Worm (Caenorhabditis elegans) whole organism, young adult: ENCODE measurements around the gene dre-1.

Experiments
- B0019.2 ChIP-seq: fragments of 200-800 bp; sonication (Bioruptor generic); conservative IDR thresholded peaks from 2 replicates; pipeline ENCODE4 v1.3.6; 2022; ENCODE audit warnings: missing genetic modification reagents, missing genetic modification characterization, missing compliant biosample characterization
- B0261.1 ChIP-seq: sonication (generic microtip); optimal IDR thresholded peaks from 2 replicates; lab custom pipeline; 2016; ENCODE audit warnings: mild to moderate bottlenecking, missing genetic modification characterization, moderate library complexity, missing compliant biosample characterization
- C06A6.2 ChIP-seq: fragments of 200-800 bp; sonication (Bioruptor generic); conservative IDR thresholded peaks from 2 replicates; pipeline ENCODE4 v1.3.6; 2022; ENCODE audit warnings: missing genetic modification characterization, missing compliant biosample characterization
- F52B5.7 ChIP-seq: sonication (generic microtip); optimal IDR thresholded peaks from 2 replicates; lab custom pipeline; 2016; ENCODE audit warnings: mild to moderate bottlenecking, missing genetic modification characterization, missing compliant biosample characterization
- F57C9.4 ChIP-seq: sonication (generic microtip); optimal IDR thresholded peaks from 2 replicates; lab custom pipeline; 2017; ENCODE audit warnings: mild to moderate bottlenecking, missing genetic modification characterization, missing compliant biosample characterization
- Y53G8AR.9 ChIP-seq: fragments of 200-800 bp; sonication (Bioruptor generic); conservative IDR thresholded peaks from 2 replicates; pipeline ENCODE4 v1.3.6; 2022; ENCODE audit warnings: missing genetic modification reagents, missing genetic modification characterization, missing compliant biosample characterization
- Y79H2A.3 ChIP-seq: fragments of 200-800 bp; sonication (Bioruptor generic); conservative IDR thresholded peaks from 2 replicates; pipeline ENCODE4 v1.3.6; 2022; ENCODE audit warnings: missing genetic modification reagents, missing genetic modification characterization, missing compliant biosample characterization
- Y95B8A.8 ChIP-seq: fragments of 200-800 bp; sonication (Bioruptor generic); IDR thresholded peaks from 2 replicates; pipeline ENCODE4 v1.3.6; 2022; ENCODE audit warnings: missing genetic modification reagents, missing genetic modification characterization, missing compliant biosample characterization
- akir-1 ChIP-seq: fragments of 200-800 bp; sonication (Bioruptor generic); optimal IDR thresholded peaks from 2 replicates; lab custom pipeline; 2018; ENCODE audit warnings: mild to moderate bottlenecking, missing genetic modification characterization, moderate library complexity, missing compliant biosample characterization
- attf-3 ChIP-seq: fragments of 200-800 bp; sonication (Bioruptor generic); conservative IDR thresholded peaks from 2 replicates; pipeline ENCODE4 v1.3.6; 2022; ENCODE audit warnings: missing genetic modification reagents, missing genetic modification characterization, missing compliant biosample characterization
- attf-5 ChIP-seq: fragments of 200-800 bp; sonication (Bioruptor generic); optimal IDR thresholded peaks from 2 replicates; lab custom pipeline; 2018; ENCODE audit warnings: mild to moderate bottlenecking, missing genetic modification characterization, missing compliant biosample characterization
- ccch-3 ChIP-seq: fragments of 200-800 bp; sonication (Bioruptor generic); optimal IDR thresholded peaks from 2 replicates; lab custom pipeline; 2018; ENCODE audit warnings: mild to moderate bottlenecking, missing genetic modification characterization, missing compliant biosample characterization
- ceh-40 ChIP-seq: fragments of 200-800 bp; sonication (Bioruptor generic); IDR thresholded peaks from 2 replicates; pipeline ENCODE4 v1.3.6; 2022; ENCODE audit warnings: missing genetic modification characterization, missing compliant biosample characterization
- ceh-79 ChIP-seq: sonication (generic microtip); optimal IDR thresholded peaks from 2 replicates; lab custom pipeline; 2017; ENCODE audit warnings: mild to moderate bottlenecking, missing genetic modification characterization, missing compliant biosample characterization
- ceh-91 ChIP-seq: fragments of 200-800 bp; sonication (Bioruptor generic); IDR thresholded peaks from 2 replicates; pipeline ENCODE4 v1.3.6; 2022; ENCODE audit warnings: missing genetic modification reagents, missing genetic modification characterization, missing compliant biosample characterization
- chd-7 ChIP-seq: sonication (generic microtip); optimal IDR thresholded peaks from 2 replicates; lab custom pipeline; 2016; ENCODE audit warnings: mild to moderate bottlenecking, missing genetic modification characterization, moderate library complexity, missing compliant biosample characterization
- dox-1 ChIP-seq: fragments of 200-800 bp; sonication (Bioruptor generic); IDR thresholded peaks from 2 replicates; pipeline ENCODE4 v1.3.6; 2022; ENCODE audit warnings: missing genetic modification reagents, missing genetic modification characterization, missing compliant biosample characterization
- dpff-1 ChIP-seq: sonication (generic microtip); optimal IDR thresholded peaks from 2 replicates; lab custom pipeline; 2017; ENCODE audit warnings: mild to moderate bottlenecking, missing genetic modification characterization, missing compliant biosample characterization
- dpl-1 ChIP-seq: fragments of 150-350 bp; optimal IDR thresholded peaks from 2 replicates; lab custom pipeline; 2014; ENCODE audit warnings: missing biosample characterization, missing genetic modification reagents, missing genetic modification characterization
- efl-1 ChIP-seq: fragments of 150-350 bp; optimal IDR thresholded peaks from 2 replicates; lab custom pipeline; 2014; ENCODE audit warnings: missing biosample characterization, missing genetic modification reagents, missing genetic modification characterization
- egrh-3 ChIP-seq: fragments of 200-800 bp; sonication (Bioruptor generic); IDR thresholded peaks from 2 replicates; pipeline ENCODE4 v1.3.6; 2022; ENCODE audit warnings: missing genetic modification reagents, missing genetic modification characterization, missing compliant biosample characterization
- ekl-4 ChIP-seq: fragments of 200-800 bp; sonication (Bioruptor generic); IDR thresholded peaks from 2 replicates; pipeline ENCODE4 v1.3.6; 2022; ENCODE audit warnings: missing genetic modification reagents, missing genetic modification characterization, missing compliant biosample characterization
- ets-4 ChIP-seq: fragments of 200-800 bp; sonication (Bioruptor generic); optimal IDR thresholded peaks from 2 replicates; lab custom pipeline; 2018; ENCODE audit warnings: mild to moderate bottlenecking, missing genetic modification characterization, missing compliant biosample characterization
- fkh-3 ChIP-seq: sonication (generic microtip); optimal IDR thresholded peaks from 2 replicates; lab custom pipeline; 2016; ENCODE audit warnings: mild to moderate bottlenecking, missing genetic modification characterization, missing compliant biosample characterization
- lin-26 ChIP-seq: fragments of 200-800 bp; sonication (Bioruptor generic); IDR thresholded peaks from 2 replicates; pipeline ENCODE4 v1.3.6; 2022; ENCODE audit warnings: missing genetic modification reagents, missing genetic modification characterization, missing compliant biosample characterization
- lsy-27 ChIP-seq: sonication (generic microtip); optimal IDR thresholded peaks from 2 replicates; lab custom pipeline; 2017; ENCODE audit warnings: missing genetic modification characterization, mild to moderate bottlenecking, missing compliant biosample characterization, antibody characterized with exemption, missing genotype, borderline replicate concordance; ENCODE audit not compliant: insufficient read depth
- madf-6 ChIP-seq: fragments of 200-800 bp; sonication (Bioruptor generic); IDR thresholded peaks from 2 replicates; pipeline ENCODE4 v1.3.6; 2022; ENCODE audit warnings: missing genetic modification reagents, missing genetic modification characterization, missing compliant biosample characterization
- mel-28 ChIP-seq: sonication (generic microtip); optimal IDR thresholded peaks from 2 replicates; lab custom pipeline; 2016; ENCODE audit warnings: borderline replicate concordance, mild to moderate bottlenecking, missing genetic modification characterization, missing compliant biosample characterization
- nfya-1 ChIP-seq: sonication (generic microtip); optimal IDR thresholded peaks from 2 replicates; lab custom pipeline; 2017; ENCODE audit warnings: antibody characterized with exemption, missing compliant biosample characterization, missing genetic modification characterization, borderline replicate concordance; ENCODE audit not compliant: insufficient read depth
- nhr-120 ChIP-seq: fragments of 200-800 bp; sonication (Bioruptor generic); IDR thresholded peaks from 2 replicates; pipeline ENCODE4 v1.3.6; 2022; ENCODE audit warnings: missing genetic modification characterization, missing compliant biosample characterization
- rpc-1 ChIP-seq, 2 experiments: fragments of 150-350 bp in 1 of 2; sonication (generic microtip) in 1 of 2; optimal IDR thresholded peaks; 2 replicates each; lab custom pipeline; 2014 to 2018; ENCODE audit warnings: missing biosample characterization in 1 of 2, missing genetic modification characterization in 1 of 2, missing genetic modification reagents in 1 of 2, missing genotype in 1 of 2
- sdz-38 ChIP-seq: sonication (generic microtip); optimal IDR thresholded peaks from 2 replicates; lab custom pipeline; 2016; ENCODE audit warnings: missing genotype, missing genetic modification characterization, missing compliant biosample characterization
- snpc-1.1 ChIP-seq: sonication (generic microtip); optimal IDR thresholded peaks from 2 replicates; lab custom pipeline; 2017; ENCODE audit warnings: missing genetic modification characterization, mild to moderate bottlenecking, missing compliant biosample characterization, antibody characterized with exemption, moderate library complexity, missing genotype, missing genetic modification reagents; ENCODE audit not compliant: insufficient read depth
- snpc-4 ChIP-seq, 5 experiments: fragments of 150-350 bp in 1 of 5; sonication (generic microtip) in 4 of 5; optimal IDR thresholded peaks; 2 replicates each; lab custom pipeline; 2014 to 2018; ENCODE audit warnings: missing genetic modification characterization in 5 of 5, missing biosample characterization in 3 of 5, antibody characterized with exemption in 2 of 5, mild to moderate bottlenecking in 2 of 5, missing compliant biosample characterization in 2 of 5, missing genotype in 2 of 5, moderate library complexity in 2 of 5, missing genetic modification reagents in 1 of 5
- tlf-1 ChIP-seq: fragments of 200-800 bp; sonication (Bioruptor generic); optimal IDR thresholded peaks from 2 replicates; lab custom pipeline; 2018; ENCODE audit warnings: mild to moderate bottlenecking, missing genetic modification characterization, missing compliant biosample characterization
- zfh-2 ChIP-seq: fragments of 200-800 bp; sonication (Bioruptor generic); conservative IDR thresholded peaks from 2 replicates; pipeline ENCODE4 v1.3.6; 2022; ENCODE audit warnings: missing genetic modification reagents, missing genetic modification characterization, missing compliant biosample characterization
- zim-3 ChIP-seq: sonication (generic microtip); optimal IDR thresholded peaks from 2 replicates; lab custom pipeline; 2017; ENCODE audit warnings: mild to moderate bottlenecking, missing genetic modification characterization, moderate library complexity, missing compliant biosample characterization
- ztf-22 ChIP-seq: fragments of 200-800 bp; sonication (Bioruptor generic); optimal IDR thresholded peaks from 2 replicates; lab custom pipeline; 2018; ENCODE audit warnings: mild to moderate bottlenecking, missing genetic modification characterization, moderate library complexity, missing compliant biosample characterization
- ztf-25 ChIP-seq: fragments of 200-800 bp; sonication (Bioruptor generic); IDR thresholded peaks from 2 replicates; pipeline ENCODE4 v1.3.6; 2022; ENCODE audit warnings: missing genetic modification reagents, missing genetic modification characterization, missing compliant biosample characterization
- ztf-28 ChIP-seq: fragments of 200-800 bp; sonication (Bioruptor generic); IDR thresholded peaks from 2 replicates; pipeline ENCODE4 v1.3.6; 2022; ENCODE audit warnings: missing genetic modification reagents, missing genetic modification characterization, missing compliant biosample characterization

Gene dre-1

ce11 chrV:6551707-6552390 is 5.5 kb upstream of the dre-1 start, which contains the start of gene twk-10 (continued):
- peak; percentile 18 for TF ChIP-seq ets-4 (GFP tag; lab: Kevin White, UChicago)
- no peak for TF ChIP-seq akir-1 (GFP tag; lab: Kevin White, UChicago)

- TF ChIP-seq egrh-3 (GFP tag; lab: Robert Waterston, UW) (no peak), ekl-4 (GFP tag; lab: Robert Waterston, UW) (no peak), sdz-38 (tag; lab: Kevin White, UChicago) (no peak), attf-5 (GFP tag; lab: Kevin White, UChicago) (no peak), ceh-91 (no peak), zim-3 (no peak)
These were observed 3.6 kb upstream of the dre-1 start, which contains the start of gene lipl-4 for ce11 chrV:6549871-6550270. lipl-4 (plus strand) TSS chrV:6550171.

ce11 chrV:6549148-6549547 is 2.8 kb upstream of the dre-1 start, which contains the start of gene K04A8.20:
K04A8.20 (plus strand) TSS chrV:6549448.
- no peak for TF ChIP-seq ztf-28 (GFP tag; lab: Robert Waterston, UW)
- TF ChIP-seq ztf-25 (GFP tag; lab: Robert Waterston, UW): no peak
- no peak for TF ChIP-seq tlf-1 (GFP tag; lab: Kevin White, UChicago)
- TF ChIP-seq mel-28 (tag; lab: Kevin White, UChicago): no peak
- TF ChIP-seq attf-3 (GFP tag; lab: Robert Waterston, UW): no peak
- TF ChIP-seq C06A6.2 (GFP tag; lab: Robert Waterston, UW): no peak
- no peak for TF ChIP-seq zfh-2 (GFP tag; lab: Robert Waterston, UW)
- no peak for TF ChIP-seq ztf-22 (GFP tag; lab: Kevin White, UChicago)
- no peak for TF ChIP-seq F57C9.4
- TF ChIP-seq nhr-120 (GFP tag; lab: Robert Waterston, UW): no peak
- TF ChIP-seq chd-7 (tag; lab: Kevin White, UChicago): no peak
- TF ChIP-seq Y95B8A.8 (GFP tag; lab: Robert Waterston, UW): no peak
- no peak for TF ChIP-seq rpc-1 (optimal IDR thresholded peaks at IDR 0.05; lab: Kevin White, UChicago)
- TF ChIP-seq rpc-1 (tag; optimal IDR thresholded peaks at IDR 0.05; lab: Kevin White, UChicago): no peak
- TF ChIP-seq B0261.1 (tag; lab: Kevin White, UChicago): no peak
- no peak for TF ChIP-seq ceh-40 (GFP tag; lab: Robert Waterston, UW)
- TF ChIP-seq snpc-1.1 (tag; lab: Kevin White, UChicago): no peak
- TF ChIP-seq dpff-1 (tag; lab: Kevin White, UChicago): no peak
- TF ChIP-seq fkh-3: no peak
- no peak for TF ChIP-seq dox-1 (GFP tag; lab: Robert Waterston, UW)
- TF ChIP-seq nfya-1 (tag; lab: Kevin White, UChicago): no peak

- TF ChIP-seq ztf-25 (GFP tag; lab: Robert Waterston, UW): no peak
- TF ChIP-seq dox-1 (GFP tag; lab: Robert Waterston, UW): no peak
- no peak for TF ChIP-seq F52B5.7 (tag; lab: Kevin White, UChicago)
- no peak for TF ChIP-seq zfh-2 (GFP tag; lab: Robert Waterston, UW)
- no peak for TF ChIP-seq ccch-3 (GFP tag; lab: Kevin White, UChicago)
- no peak for TF ChIP-seq Y53G8AR.9 (GFP tag; lab: Robert Waterston, UW)
- no peak for TF ChIP-seq B0019.2 (GFP tag; lab: Robert Waterston, UW)
- no peak for TF ChIP-seq lin-26 (GFP tag; lab: Robert Waterston, UW)
- TF ChIP-seq dpl-1 (GFP tag; lab: Kevin White, UChicago): no peak
- TF ChIP-seq ceh-79 (tag; lab: Kevin White, UChicago): no peak
- no peak for TF ChIP-seq lsy-27 (tag; lab: Kevin White, UChicago)
- no peak for TF ChIP-seq madf-6 (GFP tag; lab: Robert Waterston, UW)
- TF ChIP-seq snpc-4 (GFP tag; optimal IDR thresholded peaks at IDR 0.05; lab: Kevin White, UChicago): no peak
- no peak for TF ChIP-seq snpc-4 (tag; optimal IDR thresholded peaks at IDR 0.05; lab: Kevin White, UChicago)
- no peak for TF ChIP-seq efl-1
- no peak for TF ChIP-seq tlf-1 (GFP tag; lab: Kevin White, UChicago)
- TF ChIP-seq chd-7 (tag; lab: Kevin White, UChicago): no peak
- TF ChIP-seq Y79H2A.3 (GFP tag; lab: Robert Waterston, UW): no peak
These were observed 2.0 kb upstream of the dre-1 start for ce11 chrV:6548309-6548708.
